Fruit fly (Drosophila melanogaster): Measurements from ENCODE around the gene Kcmf1.

dm6 chr3R:9001720-9002240 lies 12.9 kb downstream of the Kcmf1 start:
- TF ChIP-seq CTCF (optimal IDR thresholded peaks at IDR 0.05): no peak
- no peak for TF ChIP-seq CG8478 (optimal IDR thresholded peaks at IDR 0.05)

Data from S2 (cell line).